Worm (Caenorhabditis elegans): ENCODE measurements around the gene srx-125.

DNA sequence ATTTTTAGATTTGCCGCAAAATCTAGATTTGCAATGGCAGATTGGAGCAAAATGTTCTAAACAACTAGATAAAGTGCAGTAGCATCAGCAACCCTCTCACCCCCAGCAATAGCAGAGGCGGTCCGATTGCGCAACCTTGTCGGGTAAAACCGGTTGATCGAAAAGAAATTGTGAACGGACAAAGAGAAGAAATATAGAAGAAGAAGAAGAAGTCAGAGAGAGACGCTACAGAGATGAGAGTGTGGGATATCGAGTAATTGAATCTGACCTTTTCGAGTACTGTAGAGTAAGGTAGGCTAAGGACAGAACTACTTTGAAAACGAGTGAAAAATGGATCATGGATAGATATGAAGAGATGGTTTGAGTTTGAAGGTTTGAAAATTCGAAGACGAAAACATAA is 8.7 kb downstream of the srx-125 start:
- TF ChIP-seq sem-4 (tag; optimal IDR thresholded peaks at IDR 0.05) (no peak), ama-1 (optimal IDR thresholded peaks at IDR 0.05) (no peak), R02D3.7 (tag; optimal IDR thresholded peaks at IDR 0.05) (no peak)
